Worm (Caenorhabditis elegans) whole organism, midembryonic: Measurements from ENCODE around the gene W05E10.2.

Experiments
- flt-1 ChIP-seq: fragments of 200-800 bp; sonication (Bioruptor generic); IDR thresholded peaks from 2 replicates; pipeline ENCODE4 v1.3.6; 2022; ENCODE audit warnings: missing genetic modification characterization, missing compliant biosample characterization
- klf-2 ChIP-seq: fragments of 200-800 bp; sonication (Bioruptor generic); conservative IDR thresholded peaks from 2 replicates; pipeline ENCODE4 v1.3.6; 2022; ENCODE audit warnings: missing genetic modification reagents, missing genetic modification characterization, missing compliant biosample characterization
- med-1 ChIP-seq: sonication (generic microtip); optimal IDR thresholded peaks from 2 replicates; lab custom pipeline; 2017; ENCODE audit warnings: missing genetic modification characterization, mild to moderate bottlenecking, missing compliant biosample characterization, antibody characterized with exemption, missing genetic modification reagents; ENCODE audit not compliant: insufficient read depth
- ztf-23 ChIP-seq: fragments of 200-800 bp; sonication (Bioruptor generic); IDR thresholded peaks from 2 replicates; pipeline ENCODE4 v1.3.6; 2022; ENCODE audit warnings: missing genetic modification reagents, missing genetic modification characterization, missing compliant biosample characterization
- ztf-29 ChIP-seq: fragments of 200-800 bp; sonication (Bioruptor generic); IDR thresholded peaks from 2 replicates; pipeline ENCODE4 v1.3.6; 2022; ENCODE audit warnings: missing genetic modification reagents, missing genetic modification characterization, missing compliant biosample characterization

- TF ChIP-seq ztf-23: peak; percentile 26; the same call in 1 of the 2 replicates
- no peak for TF ChIP-seq ztf-29 (GFP tag; lab: Robert Waterston, UW)
- no peak for TF ChIP-seq med-1
- TF ChIP-seq flt-1: no peak
- no peak for TF ChIP-seq klf-2 (GFP tag; lab: Robert Waterston, UW)
Measured at ce11 chrV:11664875-11665384, 22.0 kb upstream of the W05E10.2 start, which contains the start of gene ceh-27.
